Fruit fly (Drosophila melanogaster): ENCODE measurements around the gene CG42752.

dm6 chr2L:18780911-18781545 is 41.1 kb upstream of the CG42752 start:
- TF ChIP-seq Dif (GFP tag; optimal IDR thresholded peaks at IDR 0.05; ENCODE audit: partially characterized antibody) (no peak), foxo (GFP tag; optimal IDR thresholded peaks at IDR 0.05) (no peak), fru (GFP tag; optimal IDR thresholded peaks at IDR 0.05) (no peak)

Measured in whole organism, wandering third instar larva.